Worm (Caenorhabditis elegans): ENCODE results near the gene F13H8.8.

ce11 chrII:6241758-6242157, 26.1 kb downstream of the F13H8.8 start, which contains the start of gene T24H7.8:
- TF ChIP-seq aly-2 (tag; optimal IDR thresholded peaks at IDR 0.05) (no peak), nhr-237 (tag; optimal IDR thresholded peaks at IDR 0.05) (no peak), C34F6.9 (tag; optimal IDR thresholded peaks at IDR 0.05) (no peak), nhr-12 (tag; optimal IDR thresholded peaks at IDR 0.05) (no peak)
